Worm (Caenorhabditis elegans) whole organism, early embryonic: ENCODE results near the gene F54C9.11.

Experiments used
- ama-1 ChIP-seq: fragments of 150-350 bp; optimal IDR thresholded peaks from 2 replicates; lab custom pipeline; 2014
- ceh-36 ChIP-seq: sonication (generic microtip); optimal IDR thresholded peaks from 2 replicates; lab custom pipeline; 2016; ENCODE audit warnings: missing genetic modification characterization, inconsistent platforms, missing compliant biosample characterization
- ets-7 ChIP-seq: sonication (generic microtip); optimal IDR thresholded peaks from 2 replicates; lab custom pipeline; 2016; ENCODE audit warnings: missing genotype, missing genetic modification characterization, missing compliant biosample characterization
- hmbx-1 ChIP-seq: sonication (generic microtip); optimal IDR thresholded peaks from 2 replicates; lab custom pipeline; 2016; ENCODE audit warnings: mild to moderate bottlenecking, missing genetic modification characterization, missing compliant biosample characterization
- hmg-4 ChIP-seq: fragments of 200-800 bp; sonication (Bioruptor generic); optimal IDR thresholded peaks from 2 replicates; lab custom pipeline; 2018; ENCODE audit warnings: mild to moderate bottlenecking, missing genetic modification characterization, missing compliant biosample characterization
- pes-1 ChIP-seq: fragments of 200-800 bp; sonication (Bioruptor generic); IDR thresholded peaks from 2 replicates; pipeline ENCODE4 v1.3.6; 2022; ENCODE audit warnings: missing genetic modification reagents, missing genetic modification characterization, missing compliant biosample characterization
- scrt-1 ChIP-seq: fragments of 200-800 bp; sonication (Bioruptor generic); IDR thresholded peaks from 2 replicates; pipeline ENCODE4 v1.3.6; 2022; ENCODE audit warnings: missing genetic modification characterization, missing compliant biosample characterization
- tbx-11 ChIP-seq: fragments of 200-800 bp; sonication (Bioruptor generic); IDR thresholded peaks from 2 replicates; pipeline ENCODE4 v1.3.6; 2022; ENCODE audit warnings: missing genetic modification characterization, missing compliant biosample characterization
- tbx-37 ChIP-seq: fragments of 200-800 bp; sonication (Bioruptor generic); conservative IDR thresholded peaks from 2 replicates; pipeline ENCODE4 v1.3.6; 2022; ENCODE audit warnings: missing genetic modification reagents, missing genetic modification characterization, missing compliant biosample characterization

DNA sequence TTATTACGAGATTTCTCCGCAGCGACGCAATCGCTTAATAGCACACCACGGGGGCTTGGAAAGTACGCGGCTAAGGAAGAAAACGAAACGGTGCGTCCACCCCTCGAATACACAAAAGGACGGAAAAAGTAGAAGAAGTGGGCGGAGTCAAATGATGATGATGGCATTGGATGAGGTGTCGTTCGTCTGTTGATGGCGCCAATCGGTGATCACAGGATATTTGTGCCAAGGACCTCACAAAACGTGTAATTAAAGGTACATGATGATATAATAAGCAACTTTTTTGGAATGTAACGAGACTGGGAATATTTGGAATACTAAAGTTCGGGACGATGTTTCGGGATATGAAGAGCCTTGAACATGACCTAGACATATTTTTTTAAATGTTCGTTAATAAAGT, 49.5 kb upstream of the F54C9.11 start, which contains the start of gene cutl-12:
- no peak for TF ChIP-seq tbx-37
- no peak for TF ChIP-seq ama-1 (lab: Kevin White, UChicago)
- TF ChIP-seq ets-7 (tag; lab: Kevin White, UChicago): no peak
- TF ChIP-seq hmbx-1 (tag; lab: Kevin White, UChicago): no peak
- TF ChIP-seq scrt-1 (GFP tag; lab: Robert Waterston, UW): no peak
- no peak for TF ChIP-seq tbx-11 (GFP tag; lab: Robert Waterston, UW)
- no peak for TF ChIP-seq hmg-4 (GFP tag; lab: Kevin White, UChicago)
- no peak for TF ChIP-seq ceh-36 (tag; lab: Kevin White, UChicago)
- no peak for TF ChIP-seq pes-1 (GFP tag; lab: Robert Waterston, UW)
